Worm (Caenorhabditis elegans) whole organism, young adult: Measurements from ENCODE around the gene C01B10.44.
A peak's percentile ranks its signal among the peaks of the same experiment; 100 is the strongest.

Experiments
- C06A6.2 ChIP-seq: fragments of 200-800 bp; sonication (Bioruptor generic); conservative IDR thresholded peaks from 2 replicates; pipeline ENCODE4 v1.3.6; 2022; ENCODE audit warnings: missing genetic modification characterization, missing compliant biosample characterization
- D2030.7 ChIP-seq: fragments of 200-800 bp; sonication (Bioruptor generic); IDR thresholded peaks from 2 replicates; pipeline ENCODE4 v1.3.6; 2022; ENCODE audit warnings: missing genetic modification reagents, missing genetic modification characterization, missing compliant biosample characterization
- F10E7.11 ChIP-seq: sonication (generic microtip); optimal IDR thresholded peaks from 2 replicates; lab custom pipeline; 2017; ENCODE audit warnings: mild to moderate bottlenecking, missing genetic modification characterization, moderate library complexity, missing compliant biosample characterization
- F33H1.4 ChIP-seq: fragments of 200-800 bp; sonication (Bioruptor generic); IDR thresholded peaks from 2 replicates; pipeline ENCODE4 v1.3.6; 2022; ENCODE audit warnings: missing genetic modification reagents, missing genetic modification characterization, missing compliant biosample characterization
- F49E8.2 ChIP-seq: sonication (generic microtip); optimal IDR thresholded peaks from 3 replicates; lab custom pipeline; 2017; ENCODE audit warnings: missing genetic modification characterization, mild to moderate bottlenecking, missing compliant biosample characterization, antibody characterized with exemption, moderate library complexity; ENCODE audit not compliant: insufficient read depth
- K11D2.4 ChIP-seq: fragments of 200-800 bp; sonication (Bioruptor generic); IDR thresholded peaks from 2 replicates; pipeline ENCODE4 v1.3.6; 2022; ENCODE audit warnings: missing genetic modification reagents, missing genetic modification characterization, missing compliant biosample characterization
- T07F8.4 ChIP-seq: sonication (generic microtip); optimal IDR thresholded peaks from 2 replicates; lab custom pipeline; 2016; ENCODE audit warnings: mild to moderate bottlenecking, missing genetic modification characterization, moderate library complexity, missing compliant biosample characterization
- T26A5.8 ChIP-seq: sonication (generic microtip); optimal IDR thresholded peaks from 2 replicates; lab custom pipeline; 2016; ENCODE audit warnings: missing genetic modification characterization, missing compliant biosample characterization
- Y53F4B.3 ChIP-seq: fragments of 200-800 bp; sonication (Bioruptor generic); IDR thresholded peaks from 2 replicates; pipeline ENCODE4 v1.3.6; 2022; ENCODE audit warnings: missing genetic modification reagents, missing genetic modification characterization, missing compliant biosample characterization
- Y67H2A.10 ChIP-seq: fragments of 200-800 bp; sonication (Bioruptor generic); conservative IDR thresholded peaks from 2 replicates; pipeline ENCODE4 v1.3.6; 2022; ENCODE audit warnings: missing genetic modification reagents, missing genetic modification characterization, missing compliant biosample characterization
- ZK185.1 ChIP-seq: sonication (generic microtip); optimal IDR thresholded peaks from 2 replicates; lab custom pipeline; 2016; ENCODE audit warnings: mild to moderate bottlenecking, missing genetic modification characterization, missing compliant biosample characterization; ENCODE audit not compliant: poor library complexity, severe bottlenecking
- akir-1 ChIP-seq: fragments of 200-800 bp; sonication (Bioruptor generic); optimal IDR thresholded peaks from 2 replicates; lab custom pipeline; 2018; ENCODE audit warnings: mild to moderate bottlenecking, missing genetic modification characterization, moderate library complexity, missing compliant biosample characterization
- aptf-2 ChIP-seq: fragments of 200-800 bp; sonication (Bioruptor generic); conservative IDR thresholded peaks from 2 replicates; pipeline ENCODE4 v1.3.6; 2022; ENCODE audit warnings: missing genetic modification reagents, missing genetic modification characterization, missing compliant biosample characterization
- atf-7 ChIP-seq: sonication (generic microtip); optimal IDR thresholded peaks from 2 replicates; lab custom pipeline; 2017; ENCODE audit warnings: mild to moderate bottlenecking, missing genetic modification characterization, missing compliant biosample characterization
- athp-1 ChIP-seq: sonication (generic microtip); optimal IDR thresholded peaks from 2 replicates; lab custom pipeline; 2017; ENCODE audit warnings: mild to moderate bottlenecking, missing genetic modification characterization, missing compliant biosample characterization
- ccch-3 ChIP-seq: fragments of 200-800 bp; sonication (Bioruptor generic); optimal IDR thresholded peaks from 2 replicates; lab custom pipeline; 2018; ENCODE audit warnings: mild to moderate bottlenecking, missing genetic modification characterization, missing compliant biosample characterization
- ceh-40 ChIP-seq: fragments of 200-800 bp; sonication (Bioruptor generic); IDR thresholded peaks from 2 replicates; pipeline ENCODE4 v1.3.6; 2022; ENCODE audit warnings: missing genetic modification characterization, missing compliant biosample characterization
- efl-1 ChIP-seq: fragments of 150-350 bp; optimal IDR thresholded peaks from 2 replicates; lab custom pipeline; 2014; ENCODE audit warnings: missing biosample characterization, missing genetic modification reagents, missing genetic modification characterization
- egl-44 ChIP-seq: fragments of 200-800 bp; sonication (Bioruptor generic); IDR thresholded peaks from 2 replicates; pipeline ENCODE4 v1.3.6; 2022; ENCODE audit warnings: missing genetic modification reagents, missing genetic modification characterization, missing compliant biosample characterization
- ets-4 ChIP-seq: fragments of 200-800 bp; sonication (Bioruptor generic); optimal IDR thresholded peaks from 2 replicates; lab custom pipeline; 2018; ENCODE audit warnings: mild to moderate bottlenecking, missing genetic modification characterization, missing compliant biosample characterization
- hlh-26 ChIP-seq: fragments of 200-800 bp; sonication (Bioruptor generic); conservative IDR thresholded peaks from 2 replicates; pipeline ENCODE4 v1.3.6; 2022; ENCODE audit warnings: missing genetic modification reagents, missing genetic modification characterization, missing compliant biosample characterization
- hsf-1 ChIP-seq: fragments of 200-800 bp; sonication (Bioruptor generic); IDR thresholded peaks from 2 replicates; pipeline ENCODE4 v1.3.6; 2022; ENCODE audit warnings: missing genetic modification reagents, missing genetic modification characterization, missing compliant biosample characterization
- let-607 ChIP-seq, 2 experiments: fragments of 200-800 bp in 1 of 2; sonication (Bioruptor generic) in 1 of 2; sonication (generic microtip) in 1 of 2; optimal IDR thresholded peaks; 2 replicates each; lab custom pipeline; 2016 to 2018; ENCODE audit warnings: mild to moderate bottlenecking in 2 of 2, missing compliant biosample characterization in 2 of 2, missing genetic modification characterization in 2 of 2, moderate library complexity in 2 of 2, missing genotype in 1 of 2
- lin-26 ChIP-seq: fragments of 200-800 bp; sonication (Bioruptor generic); IDR thresholded peaks from 2 replicates; pipeline ENCODE4 v1.3.6; 2022; ENCODE audit warnings: missing genetic modification reagents, missing genetic modification characterization, missing compliant biosample characterization
- lin-35 ChIP-seq, 3 experiments: fragments of 150-350 bp in 2 of 3; sonication (generic microtip) in 1 of 3; optimal IDR thresholded peaks; 2 replicates each; lab custom pipeline; 2014 to 2018; ENCODE audit warnings: missing biosample characterization in 3 of 3, missing genetic modification characterization in 3 of 3, missing genetic modification reagents in 3 of 3
- lin-40 ChIP-seq: sonication (generic microtip); optimal IDR thresholded peaks from 2 replicates; lab custom pipeline; 2016; ENCODE audit warnings: missing genetic modification characterization, mild to moderate bottlenecking, missing compliant biosample characterization, missing genotype, missing genetic modification reagents
- lin-54 ChIP-seq: fragments of 200-800 bp; sonication (Bioruptor generic); optimal IDR thresholded peaks from 2 replicates; lab custom pipeline; 2018; ENCODE audit warnings: mild to moderate bottlenecking, missing genetic modification characterization, missing compliant biosample characterization
- lsl-1 ChIP-seq: fragments of 200-800 bp; sonication (Bioruptor generic); optimal IDR thresholded peaks from 2 replicates; lab custom pipeline; 2018; ENCODE audit warnings: mild to moderate bottlenecking, missing genetic modification characterization, moderate library complexity, missing compliant biosample characterization
- madf-6 ChIP-seq: fragments of 200-800 bp; sonication (Bioruptor generic); IDR thresholded peaks from 2 replicates; pipeline ENCODE4 v1.3.6; 2022; ENCODE audit warnings: missing genetic modification reagents, missing genetic modification characterization, missing compliant biosample characterization
- madf-8 ChIP-seq: fragments of 200-800 bp; sonication (Bioruptor generic); conservative IDR thresholded peaks from 2 replicates; pipeline ENCODE4 v1.3.6; 2022; ENCODE audit warnings: missing genetic modification reagents, missing genetic modification characterization, missing compliant biosample characterization
- mel-28 ChIP-seq: sonication (generic microtip); optimal IDR thresholded peaks from 2 replicates; lab custom pipeline; 2016; ENCODE audit warnings: borderline replicate concordance, mild to moderate bottlenecking, missing genetic modification characterization, missing compliant biosample characterization
- mxl-1 ChIP-seq: sonication (generic microtip); optimal IDR thresholded peaks from 2 replicates; lab custom pipeline; 2016; ENCODE audit warnings: missing genetic modification characterization, missing compliant biosample characterization
- nfya-2 ChIP-seq: fragments of 200-800 bp; sonication (Bioruptor generic); IDR thresholded peaks from 2 replicates; pipeline ENCODE4 v1.3.6; 2022; ENCODE audit warnings: missing genetic modification reagents, missing genetic modification characterization, missing compliant biosample characterization
- pbrm-1 ChIP-seq: fragments of 200-800 bp; sonication (Bioruptor generic); IDR thresholded peaks from 2 replicates; pipeline ENCODE4 v1.3.6; 2022; ENCODE audit warnings: missing genetic modification reagents, missing genetic modification characterization, missing compliant biosample characterization
- pha-4 ChIP-seq: fragments of 150-350 bp; sonication (generic microtip); optimal IDR thresholded peaks from 2 replicates; lab custom pipeline; 2014; ENCODE audit warnings: missing biosample characterization, missing genetic modification reagents, missing genetic modification characterization
- rcor-1 ChIP-seq: fragments of 200-800 bp; sonication (Bioruptor generic); IDR thresholded peaks from 2 replicates; pipeline ENCODE4 v1.3.6; 2022; ENCODE audit warnings: missing genetic modification reagents, missing genetic modification characterization, missing compliant biosample characterization
- rec-8 ChIP-seq, 2 experiments: sonication (generic microtip); optimal IDR thresholded peaks; 2 replicates each; lab custom pipeline; 2016; ENCODE audit warnings: mild to moderate bottlenecking in 2 of 2, missing genetic modification characterization in 2 of 2, missing genetic modification reagents in 2 of 2, missing genotype in 2 of 2, missing biosample characterization in 1 of 2, missing compliant biosample characterization in 1 of 2, moderate library complexity in 1 of 2
- snpc-4 ChIP-seq, 5 experiments: fragments of 150-350 bp in 1 of 5; sonication (generic microtip) in 4 of 5; optimal IDR thresholded peaks; 2 replicates each; lab custom pipeline; 2014 to 2018; ENCODE audit warnings: missing genetic modification characterization in 5 of 5, missing biosample characterization in 3 of 5, antibody characterized with exemption in 2 of 5, mild to moderate bottlenecking in 2 of 5, missing compliant biosample characterization in 2 of 5, missing genotype in 2 of 5, moderate library complexity in 2 of 5, missing genetic modification reagents in 1 of 5
- tbx-9 ChIP-seq: sonication (generic microtip); optimal IDR thresholded peaks from 2 replicates; lab custom pipeline; 2016; ENCODE audit warnings: borderline replicate concordance, missing genetic modification characterization, inconsistent platforms, missing compliant biosample characterization
- ztf-18 ChIP-seq: sonication (generic microtip); optimal IDR thresholded peaks from 2 replicates; lab custom pipeline; 2016; ENCODE audit warnings: missing genotype, mild to moderate bottlenecking, missing genetic modification characterization, missing compliant biosample characterization
- ztf-28 ChIP-seq: fragments of 200-800 bp; sonication (Bioruptor generic); IDR thresholded peaks from 2 replicates; pipeline ENCODE4 v1.3.6; 2022; ENCODE audit warnings: missing genetic modification reagents, missing genetic modification characterization, missing compliant biosample characterization
- ztf-6 ChIP-seq: fragments of 200-800 bp; sonication (Bioruptor generic); IDR thresholded peaks from 2 replicates; pipeline ENCODE4 v1.3.6; 2022; ENCODE audit warnings: missing genetic modification reagents, missing genetic modification characterization, missing compliant biosample characterization

C01B10.44 gene

DNA sequence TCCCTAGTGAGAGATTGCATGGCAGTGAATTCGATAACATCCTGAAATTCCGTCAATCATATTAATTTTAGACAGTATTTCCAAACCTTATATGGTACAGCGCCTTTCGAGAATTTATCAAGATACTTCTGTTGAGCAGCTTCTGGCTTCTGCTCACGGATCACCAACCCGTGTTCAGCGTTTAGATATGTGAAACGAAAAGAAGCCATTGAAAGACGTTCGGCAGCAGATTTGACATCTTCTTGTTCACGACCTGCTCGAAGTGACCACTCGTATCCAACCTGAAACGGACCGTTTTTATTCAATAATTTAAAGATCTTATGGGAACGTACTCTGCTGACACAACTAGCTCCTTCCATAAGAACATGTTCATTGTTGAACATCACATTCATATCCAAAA lies 41.8 kb upstream of the C01B10.44 start:
- TF ChIP-seq snpc-4 (GFP tag; optimal IDR thresholded peaks at IDR 0.05; lab: Kevin White, UChicago) (no peak), snpc-4 (tag; optimal IDR thresholded peaks at IDR 0.05; lab: Kevin White, UChicago) (no peak), hlh-26 (no peak), lin-54 (no peak), F10E7.11 (tag; lab: Kevin White, UChicago) (no peak), ztf-28 (no peak)

DNA sequence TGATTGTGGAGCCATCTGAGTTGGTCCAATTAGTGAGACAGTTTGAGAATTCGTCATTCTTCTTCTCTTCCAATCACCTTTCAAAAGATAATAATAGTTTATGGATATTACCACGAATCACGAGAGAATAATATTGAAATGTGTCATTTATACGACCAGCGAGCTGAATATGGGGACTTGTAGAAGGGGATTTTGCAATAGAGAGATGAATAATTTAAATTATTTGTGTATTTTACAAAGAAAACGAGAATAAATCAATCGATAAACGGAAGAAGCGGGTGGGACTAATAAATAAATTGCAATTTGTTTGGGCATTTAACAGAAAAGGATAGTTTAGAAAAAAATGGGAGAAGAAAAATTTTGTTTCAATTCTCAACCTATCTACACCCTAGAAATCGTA lies 40.9 kb upstream of the C01B10.44 start, which contains the start of gene odr-8:
Gene odr-8, minus strand, starts transcription at position 101 of the 400 bp plus-strand sequence.
- no peak for TF ChIP-seq lin-54
- TF ChIP-seq snpc-4 (GFP tag; optimal IDR thresholded peaks at IDR 0.05; lab: Kevin White, UChicago): no peak
- peak in 1 of 4 experiments; percentile 50 for TF ChIP-seq snpc-4 (tag; optimal IDR thresholded peaks at IDR 0.05; lab: Kevin White, UChicago)
- no peak for TF ChIP-seq egl-44 (GFP tag; lab: Robert Waterston, UW)

DNA sequence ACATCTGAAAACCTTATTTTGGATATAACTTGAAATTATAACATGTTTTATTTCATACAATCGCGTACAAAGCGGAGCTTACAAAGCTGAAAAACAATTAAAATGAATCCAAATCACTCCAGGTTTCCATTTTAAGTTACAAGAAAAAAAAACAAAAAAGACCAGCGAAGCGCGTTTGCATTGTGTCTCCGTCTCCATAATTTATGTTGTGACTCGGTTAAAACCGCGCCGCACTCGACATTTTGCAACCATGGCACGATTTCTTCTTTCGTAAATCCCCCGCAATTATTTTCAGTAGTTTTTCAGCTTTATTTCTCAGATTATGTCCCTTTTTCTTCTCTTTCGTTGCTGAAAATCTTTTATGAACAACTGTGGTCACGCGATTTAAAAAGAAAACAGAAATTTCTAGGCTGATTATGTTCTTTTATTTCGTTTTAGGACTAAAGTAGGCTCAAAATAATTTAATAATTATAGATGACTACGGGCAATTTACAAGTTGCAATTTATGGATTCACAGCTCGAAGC lies 38.0 kb upstream of the C01B10.44 start, which contains the start of the genes F38A5.2 and dnj-11:
Gene F38A5.2, minus strand, starts transcription at position 4 of the 525 bp plus-strand sequence.
Gene dnj-11, plus strand, starts transcription at position 475 of the 525 bp plus-strand sequence.
- TF ChIP-seq lin-26 (GFP tag; lab: Robert Waterston, UW) (no peak), nfya-2 (GFP tag; lab: Robert Waterston, UW) (no peak), ccch-3 (GFP tag; lab: Kevin White, UChicago) (no peak), athp-1 (tag; lab: Kevin White, UChicago) (no peak), lsl-1 (GFP tag; lab: Kevin White, UChicago) (peak; percentile 46), C06A6.2 (GFP tag; lab: Robert Waterston, UW) (no peak), ztf-6 (no peak), ZK185.1 (tag; lab: Kevin White, UChicago) (peak; percentile 2), D2030.7 (GFP tag; lab: Robert Waterston, UW) (peak; percentile 69), snpc-4 (GFP tag; optimal IDR thresholded peaks at IDR 0.05; lab: Kevin White, UChicago) (peak; percentile 45), snpc-4 (tag; optimal IDR thresholded peaks at IDR 0.05; lab: Kevin White, UChicago) (peak in 3 of 4 experiments; percentile 77 to 87 (median 80)), pha-4 (tag; lab: Kevin White, UChicago) (peak; percentile 66), K11D2.4 (GFP tag; lab: Robert Waterston, UW) (no peak), ets-4 (GFP tag; lab: Kevin White, UChicago) (no peak), ztf-28 (no peak), madf-6 (0 out of 2 replicates have a peak, but pooled peaks have one; percentile 30), T26A5.8 (tag; lab: Kevin White, UChicago) (no peak), akir-1 (GFP tag; lab: Kevin White, UChicago) (no peak), ceh-40 (GFP tag; lab: Robert Waterston, UW) (no peak), rec-8 (tag; optimal IDR thresholded peaks at IDR 0.05; lab: Kevin White, UChicago) (no peak), F49E8.2 (tag; lab: Kevin White, UChicago) (peak; percentile 49), mel-28 (tag; lab: Kevin White, UChicago) (no peak), let-607 (tag; optimal IDR thresholded peaks at IDR 0.05; lab: Kevin White, UChicago) (no peak), tbx-9 (tag; lab: Kevin White, UChicago) (no peak), hsf-1 (GFP tag; lab: Robert Waterston, UW) (no peak), mxl-1 (tag; lab: Kevin White, UChicago) (no peak), lin-35 (GFP tag; optimal IDR thresholded peaks at IDR 0.05; lab: Kevin White, UChicago) (peak in 1 of 3 experiments; percentile 43), aptf-2 (no peak), pbrm-1 (GFP tag; lab: Robert Waterston, UW) (peak; percentile 67), Y53F4B.3 (GFP tag; lab: Robert Waterston, UW) (no peak), F33H1.4 (GFP tag; lab: Robert Waterston, UW) (0 out of 2 replicates have a peak, but pooled peaks have one; percentile 23), madf-8 (GFP tag; lab: Robert Waterston, UW) (no peak), T07F8.4 (no peak), Y67H2A.10 (GFP tag; lab: Robert Waterston, UW) (no peak), ztf-18 (tag; lab: Kevin White, UChicago) (no peak), atf-7 (tag; lab: Kevin White, UChicago) (no peak), efl-1 (GFP tag; lab: Kevin White, UChicago) (peak; percentile 61), rcor-1 (peak; percentile 38; the same call in 1 of the 2 replicates), lin-40 (tag; lab: Kevin White, UChicago) (peak; percentile 59)
